Worm (Caenorhabditis elegans) whole organism, mixed stage, embryonic: ENCODE data around the gene eat-20.
A peak's percentile ranks its signal among the peaks of the same experiment; 100 is the strongest.

Experiments
- M03D4.4 ChIP-seq: sonication (generic microtip); optimal IDR thresholded peaks from 2 replicates; lab custom pipeline; 2017; ENCODE audit warnings: mild to moderate bottlenecking, missing genetic modification characterization, missing compliant biosample characterization
- bed-3 ChIP-seq: fragments of 200-800 bp; sonication (Bioruptor generic); optimal IDR thresholded peaks from 3 replicates; lab custom pipeline; 2018; ENCODE audit warnings: mild to moderate bottlenecking, missing genetic modification characterization, moderate library complexity, missing compliant biosample characterization
- blmp-1 ChIP-seq: fragments of 150-350 bp; optimal IDR thresholded peaks from 2 replicates; lab custom pipeline; 2014; ENCODE audit warnings: missing biosample characterization, missing genetic modification characterization
- ceh-39 ChIP-seq: fragments of 150-350 bp; optimal IDR thresholded peaks from 2 replicates; lab custom pipeline; 2014; ENCODE audit warnings: missing biosample characterization, missing genetic modification characterization
- ceh-43 ChIP-seq: fragments of 200-800 bp; sonication (Bioruptor generic); optimal IDR thresholded peaks from 2 replicates; lab custom pipeline; 2018; ENCODE audit warnings: mild to moderate bottlenecking, missing genetic modification characterization, moderate library complexity, missing compliant biosample characterization
- ceh-83 ChIP-seq: fragments of 200-800 bp; sonication (Bioruptor generic); optimal IDR thresholded peaks from 2 replicates; lab custom pipeline; 2018; ENCODE audit warnings: mild to moderate bottlenecking, missing genetic modification characterization, missing compliant biosample characterization
- ces-1 ChIP-seq: fragments of 150-350 bp; optimal IDR thresholded peaks from 2 replicates; lab custom pipeline; 2014; ENCODE audit warnings: missing biosample characterization, missing genetic modification reagents, missing genetic modification characterization
- cnd-1 ChIP-seq: fragments of 200-800 bp; sonication (Bioruptor generic); optimal IDR thresholded peaks from 2 replicates; lab custom pipeline; 2018; ENCODE audit warnings: mild to moderate bottlenecking, missing genetic modification characterization, missing compliant biosample characterization
- drap-1 ChIP-seq: fragments of 200-800 bp; sonication (Bioruptor generic); optimal IDR thresholded peaks from 3 replicates; lab custom pipeline; 2018; ENCODE audit warnings: mild to moderate bottlenecking, missing genetic modification characterization, missing compliant biosample characterization
- elt-3 ChIP-seq: fragments of 150-350 bp; optimal IDR thresholded peaks from 2 replicates; lab custom pipeline; 2014; ENCODE audit warnings: missing biosample characterization, missing genetic modification characterization
- flh-1 ChIP-seq: fragments of 200-800 bp; sonication (Bioruptor generic); optimal IDR thresholded peaks from 2 replicates; lab custom pipeline; 2018; ENCODE audit warnings: mild to moderate bottlenecking, missing genetic modification characterization, moderate library complexity, missing compliant biosample characterization
- lin-13 ChIP-seq: fragments of 150-350 bp; optimal IDR thresholded peaks from 2 replicates; lab custom pipeline; 2014; ENCODE audit warnings: missing biosample characterization, missing genetic modification characterization
- lin-32 ChIP-seq: fragments of 200-800 bp; sonication (Bioruptor generic); optimal IDR thresholded peaks from 2 replicates; lab custom pipeline; 2018; ENCODE audit warnings: mild to moderate bottlenecking, missing genetic modification characterization, missing compliant biosample characterization
- lsy-2 ChIP-seq: fragments of 150-350 bp; optimal IDR thresholded peaks from 2 replicates; lab custom pipeline; 2014; ENCODE audit warnings: missing biosample characterization, missing genetic modification characterization
- mab-5 ChIP-seq: fragments of 150-350 bp; optimal IDR thresholded peaks from 2 replicates; lab custom pipeline; 2014; ENCODE audit warnings: missing biosample characterization, missing genetic modification characterization
- mep-1 ChIP-seq: fragments of 150-350 bp; optimal IDR thresholded peaks from 2 replicates; lab custom pipeline; 2017; ENCODE audit warnings: missing biosample characterization, missing genetic modification reagents, missing genetic modification characterization, inconsistent platforms
- mls-2 ChIP-seq: sonication (generic microtip); optimal IDR thresholded peaks from 2 replicates; lab custom pipeline; 2016; ENCODE audit warnings: mild to moderate bottlenecking, missing genetic modification characterization, moderate library complexity, missing compliant biosample characterization
- nhr-12 ChIP-seq: fragments of 150-350 bp; optimal IDR thresholded peaks from 2 replicates; lab custom pipeline; 2014; ENCODE audit warnings: missing biosample characterization, missing genetic modification characterization
- nhr-2 ChIP-seq: fragments of 150-350 bp; optimal IDR thresholded peaks from 2 replicates; lab custom pipeline; 2014; ENCODE audit warnings: missing biosample characterization, missing genetic modification characterization
- nhr-237 ChIP-seq: fragments of 150-350 bp; optimal IDR thresholded peaks from 2 replicates; lab custom pipeline; 2014; ENCODE audit warnings: missing biosample characterization, missing genetic modification characterization
- nhr-28 ChIP-seq: fragments of 150-350 bp; optimal IDR thresholded peaks from 2 replicates; lab custom pipeline; 2014; ENCODE audit warnings: missing biosample characterization, missing genetic modification characterization
- nhr-76 ChIP-seq: sonication (generic microtip); optimal IDR thresholded peaks from 2 replicates; lab custom pipeline; 2017; ENCODE audit warnings: missing biosample characterization, missing genetic modification characterization
- pha-4 ChIP-seq: fragments of 150-350 bp; optimal IDR thresholded peaks from 2 replicates; lab custom pipeline; 2018; ENCODE audit warnings: missing biosample characterization, missing genetic modification reagents, missing genetic modification characterization
- sem-2 ChIP-seq: fragments of 200-800 bp; sonication (Bioruptor generic); optimal IDR thresholded peaks from 2 replicates; lab custom pipeline; 2018; ENCODE audit warnings: mild to moderate bottlenecking, missing genetic modification characterization, missing compliant biosample characterization
- snpc-4 ChIP-seq: fragments of 150-350 bp; optimal IDR thresholded peaks from 2 replicates; lab custom pipeline; 2014; ENCODE audit warnings: missing biosample characterization, missing genetic modification characterization
- sptf-1 ChIP-seq: sonication (generic microtip); optimal IDR thresholded peaks from 2 replicates; lab custom pipeline; 2017; ENCODE audit warnings: mild to moderate bottlenecking, missing genetic modification characterization, moderate library complexity, missing compliant biosample characterization
- tbx-8 ChIP-seq: fragments of 200-800 bp; sonication (Bioruptor generic); optimal IDR thresholded peaks from 2 replicates; lab custom pipeline; 2018; ENCODE audit warnings: mild to moderate bottlenecking, missing genetic modification characterization, moderate library complexity, missing compliant biosample characterization
- unc-120 ChIP-seq: sonication (generic microtip); optimal IDR thresholded peaks from 2 replicates; lab custom pipeline; 2017; ENCODE audit warnings: missing genetic modification characterization, missing compliant biosample characterization; ENCODE audit not compliant: poor library complexity, severe bottlenecking
- unc-39 ChIP-seq: fragments of 150-350 bp; optimal IDR thresholded peaks from 2 replicates; lab custom pipeline; 2014; ENCODE audit warnings: missing biosample characterization, missing genetic modification characterization
- unc-62 ChIP-seq: fragments of 150-350 bp; optimal IDR thresholded peaks from 2 replicates; lab custom pipeline; 2014; ENCODE audit warnings: missing biosample characterization, missing genetic modification reagents, missing genetic modification characterization
- zip-8 ChIP-seq: fragments of 150-350 bp; optimal IDR thresholded peaks from 2 replicates; lab custom pipeline; 2014; ENCODE audit warnings: missing biosample characterization, missing genetic modification characterization
- ztf-11 ChIP-seq: fragments of 150-350 bp; optimal IDR thresholded peaks from 2 replicates; lab custom pipeline; 2014; ENCODE audit warnings: missing biosample characterization, missing genetic modification characterization

The eat-20 gene

DNA sequence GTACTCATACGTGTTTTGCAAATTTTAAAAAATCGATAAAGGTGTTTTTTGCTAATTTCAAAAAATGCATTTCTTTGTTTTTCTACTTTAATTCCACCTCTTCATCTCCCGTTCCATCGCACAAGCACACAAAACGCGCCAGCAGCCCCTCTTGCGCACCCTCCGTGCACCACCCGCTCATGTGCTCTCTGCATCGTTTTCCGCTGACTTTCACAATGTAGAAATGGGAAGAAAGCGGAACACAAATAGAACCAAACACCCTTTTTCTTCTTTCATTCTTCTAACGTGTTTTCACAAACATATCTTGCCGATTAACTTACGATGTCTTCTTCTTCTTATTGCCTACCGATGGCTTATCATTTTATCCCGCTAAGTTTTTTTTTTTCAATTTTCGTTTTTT lies 17.1 kb upstream of the eat-20 start:
- TF ChIP-seq sptf-1 (tag; lab: Kevin White, UChicago) (peak; percentile 70), mab-5 (tag; lab: Kevin White, UChicago) (no peak), tbx-8 (GFP tag; lab: Kevin White, UChicago) (no peak), zip-8 (tag; lab: Kevin White, UChicago) (no peak), cnd-1 (tag; lab: Kevin White, UChicago) (peak; percentile 15), nhr-237 (peak; percentile 10), unc-120 (no peak), nhr-12 (tag; lab: Kevin White, UChicago) (no peak), ceh-83 (GFP tag; lab: Kevin White, UChicago) (no peak), lin-32 (GFP tag; lab: Kevin White, UChicago) (no peak), drap-1 (GFP tag; lab: Kevin White, UChicago) (peak; percentile 51), unc-39 (no peak), pha-4 (tag; lab: Kevin White, UChicago) (peak; percentile 56), ztf-11 (tag; lab: Kevin White, UChicago) (peak; percentile 19), nhr-76 (no peak), blmp-1 (tag; lab: Kevin White, UChicago) (no peak), mep-1 (peak; percentile 71), ces-1 (GFP tag; lab: Kevin White, UChicago) (peak; percentile 3), M03D4.4 (tag; lab: Kevin White, UChicago) (peak; percentile 67), mls-2 (peak; percentile 64), snpc-4 (tag; lab: Kevin White, UChicago) (no peak), lsy-2 (tag; lab: Kevin White, UChicago) (peak; percentile 60), lin-13 (tag; lab: Kevin White, UChicago) (peak; percentile 81)
- TF ChIP-seq, all 35 proteins: peak for 12

DNA sequence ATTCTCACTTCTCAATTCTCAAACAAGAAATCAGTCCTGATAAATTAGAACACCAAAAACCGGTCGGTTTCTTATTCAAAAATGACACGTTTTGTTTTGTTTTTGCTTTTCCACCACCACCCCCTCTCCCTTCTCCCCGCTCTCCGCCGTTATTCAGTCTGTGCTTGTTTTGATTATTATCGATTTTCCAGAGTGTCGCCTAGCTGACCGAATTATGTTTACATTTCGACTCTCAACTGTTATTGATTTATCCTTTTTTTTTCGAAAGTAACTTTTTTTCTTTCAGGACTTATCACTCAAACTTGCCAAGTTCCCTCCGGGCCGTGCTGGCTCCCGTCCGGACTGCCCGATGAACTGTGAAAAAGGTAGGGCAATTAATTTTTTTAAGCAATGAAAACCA lies 16.5 kb upstream of the eat-20 start, which contains the start of gene gob-1:
TSS of gene gob-1 (plus strand) at position 281 of the 400 bp plus-strand sequence.
- TF ChIP-seq ztf-11 (tag; lab: Kevin White, UChicago) = no peak
- TF ChIP-seq nhr-237 = no peak
- no peak for TF ChIP-seq ceh-83 (GFP tag; lab: Kevin White, UChicago)
- no peak for TF ChIP-seq blmp-1 (tag; lab: Kevin White, UChicago)
- TF ChIP-seq bed-3 = no peak
- no peak for TF ChIP-seq nhr-2 (tag; lab: Kevin White, UChicago)
- TF ChIP-seq mab-5 (tag; lab: Kevin White, UChicago) = no peak
- TF ChIP-seq ceh-39 (tag; lab: Kevin White, UChicago) = no peak

DNA sequence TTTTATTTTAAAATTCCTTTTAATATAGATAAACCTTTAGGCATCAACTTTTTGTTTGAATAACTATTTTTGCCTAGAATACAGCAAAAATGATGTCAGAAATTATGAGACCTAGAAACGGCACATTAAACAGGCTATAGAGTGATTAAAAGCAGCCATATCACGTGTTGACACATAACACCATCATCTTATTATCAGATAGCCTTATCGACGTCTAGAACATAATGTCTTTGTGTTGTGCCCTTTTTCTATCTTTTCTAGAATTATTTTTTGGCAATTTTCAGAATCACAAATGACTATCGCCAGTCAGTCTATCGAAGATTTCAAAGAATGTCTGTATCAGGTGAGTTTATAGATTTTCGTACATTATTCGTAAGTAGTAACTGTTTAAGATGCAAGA lies 15.7 kb upstream of the eat-20 start:
- TF ChIP-seq ces-1 (GFP tag; lab: Kevin White, UChicago) = no peak
- TF ChIP-seq unc-39 = no peak

DNA sequence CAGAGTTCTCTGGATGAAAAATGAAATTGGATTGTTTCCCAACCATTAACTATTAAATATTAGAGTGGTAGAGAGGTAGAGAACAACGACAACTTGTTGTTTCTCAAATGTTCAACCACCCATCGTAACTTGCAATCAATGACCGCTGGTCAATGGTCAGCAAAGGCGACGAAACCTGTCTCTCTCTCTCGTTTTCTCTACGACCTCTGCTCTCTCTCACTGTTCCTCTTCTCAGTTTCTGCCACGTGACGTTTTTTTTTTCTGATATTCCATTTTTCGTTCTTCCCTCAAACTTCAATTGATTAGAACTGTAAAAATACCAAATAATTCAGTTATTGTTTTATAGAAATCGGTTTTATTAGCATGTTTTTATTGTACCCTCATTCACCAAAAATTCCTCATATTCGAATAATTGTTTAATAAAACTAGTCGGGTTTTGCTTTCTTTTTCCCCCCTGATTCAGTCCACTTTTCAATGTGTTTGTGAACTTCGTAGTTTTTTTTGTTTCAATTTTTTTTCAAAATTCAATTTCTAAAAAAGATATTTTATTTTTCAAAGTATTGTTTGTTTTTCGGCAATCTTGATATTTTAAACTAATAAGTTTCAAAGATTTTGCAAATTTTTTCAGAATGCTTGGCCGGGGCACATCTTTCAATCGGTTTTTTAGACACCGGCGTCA lies 12.7 kb upstream of the eat-20 start, which contains the start of gene suox-1:
TSS of gene suox-1 (plus strand) at position 629 of the 679 bp plus-strand sequence.
- TF ChIP-seq nhr-28 (tag; lab: Kevin White, UChicago) (no peak), unc-62 (no peak), ceh-43 (GFP tag; lab: Kevin White, UChicago) (no peak), ceh-39 (tag; lab: Kevin White, UChicago) (no peak), snpc-4 (tag; lab: Kevin White, UChicago) (no peak), lin-13 (tag; lab: Kevin White, UChicago) (no peak), zip-8 (tag; lab: Kevin White, UChicago) (no peak), ceh-83 (GFP tag; lab: Kevin White, UChicago) (no peak), sem-2 (no peak), flh-1 (GFP tag; lab: Kevin White, UChicago) (no peak), lin-32 (GFP tag; lab: Kevin White, UChicago) (no peak), elt-3 (no peak), lsy-2 (tag; lab: Kevin White, UChicago) (no peak)
